Worm (Caenorhabditis elegans): Measurements from ENCODE around the gene srh-75.
A peak's percentile ranks its signal among the peaks of the same experiment; 100 is the strongest.

Gene srh-75

DNA sequence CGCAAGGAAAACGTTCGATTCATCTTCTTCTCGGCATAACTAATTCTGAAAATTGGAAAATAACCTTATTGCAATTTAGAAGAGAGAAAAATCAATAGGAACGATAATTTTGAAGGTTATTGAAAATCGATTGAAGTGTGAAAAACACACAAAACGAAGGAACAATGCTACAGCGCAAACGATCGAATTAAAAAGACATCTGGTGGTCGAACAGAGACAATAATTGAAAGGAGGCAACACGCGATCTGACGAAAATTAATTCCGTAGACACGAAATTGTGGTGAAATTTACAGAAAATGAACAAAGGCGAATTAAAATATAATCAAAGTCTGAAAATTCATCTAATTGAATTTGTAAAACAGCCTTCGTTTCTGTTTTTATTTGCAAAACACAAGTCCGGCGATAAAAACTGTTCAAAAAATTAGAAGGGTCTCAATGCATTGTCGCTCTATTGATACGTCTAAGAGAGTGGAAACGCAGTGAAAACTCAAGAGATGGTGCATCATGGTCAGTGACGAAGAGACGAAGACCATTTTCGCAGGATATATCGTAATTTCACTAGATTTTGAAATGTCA is 17.5 kb downstream of the srh-75 start, which contains the start of gene pak-2 (continued):
- TF ChIP-seq mes-4 (tag; optimal IDR thresholded peaks at IDR 0.05), result no peak
- no peak for TF ChIP-seq Y95B8A.8 (GFP tag; IDR thresholded peaks at IDR 0.05)
- TF ChIP-seq let-526 (GFP tag; IDR thresholded peaks at IDR 0.05), result no peak
- TF ChIP-seq hmg-20 (GFP tag; IDR thresholded peaks at IDR 0.05), result no peak
- TF ChIP-seq nhr-179 (tag; optimal IDR thresholded peaks at IDR 0.05), result no peak
- no peak for TF ChIP-seq ztf-22 (GFP tag; optimal IDR thresholded peaks at IDR 0.05)
- no peak for TF ChIP-seq repo-1 (tag; optimal IDR thresholded peaks at IDR 0.05)
- TF ChIP-seq ztf-25 (GFP tag; IDR thresholded peaks at IDR 0.05), result no peak
- TF ChIP-seq egrh-3 (GFP tag; IDR thresholded peaks at IDR 0.05), result no peak
- no peak for TF ChIP-seq rpc-1 (optimal IDR thresholded peaks at IDR 0.05)
- no peak for TF ChIP-seq rpc-1 (tag; optimal IDR thresholded peaks at IDR 0.05)
- no peak for TF ChIP-seq snpc-1.3 (tag; optimal IDR thresholded peaks at IDR 0.05; ENCODE audit: insufficient read depth)
- no peak for TF ChIP-seq C06A6.2 (GFP tag; conservative IDR thresholded peaks at IDR 0.05)
- no peak for TF ChIP-seq athp-1 (tag; optimal IDR thresholded peaks at IDR 0.05)
- peak; percentile 73 for TF ChIP-seq ccch-3 (GFP tag; optimal IDR thresholded peaks at IDR 0.05)
- TF ChIP-seq attf-3 (GFP tag; conservative IDR thresholded peaks at IDR 0.05), result peak; percentile 51; the same call in 1 of the 2 replicates
- TF ChIP-seq F39B2.1 (GFP tag; IDR thresholded peaks at IDR 0.05), result no peak
- TF ChIP-seq tbp1 (GFP tag; optimal IDR thresholded peaks at IDR 0.05), result peak; percentile 30
- TF ChIP-seq F22D6.2 (tag; optimal IDR thresholded peaks at IDR 0.05), result no peak
- TF ChIP-seq F10E7.11 (tag; optimal IDR thresholded peaks at IDR 0.05), result no peak
- no peak for TF ChIP-seq zim-3 (tag; optimal IDR thresholded peaks at IDR 0.05)
- no peak for TF ChIP-seq C17E4.6 (GFP tag; IDR thresholded peaks at IDR 0.05)
- no peak for TF ChIP-seq nhr-120 (GFP tag; IDR thresholded peaks at IDR 0.05)
- no peak for TF ChIP-seq ekl-4 (GFP tag; IDR thresholded peaks at IDR 0.05)
- TF ChIP-seq dpl-1 (GFP tag; optimal IDR thresholded peaks at IDR 0.05), result no peak
- TF ChIP-seq F23B12.7 (tag; optimal IDR thresholded peaks at IDR 0.05; ENCODE audit: insufficient read depth), result peak; percentile 86
- no peak for TF ChIP-seq lsl-1 (GFP tag; optimal IDR thresholded peaks at IDR 0.05)
- TF ChIP-seq ceh-27 (GFP tag; optimal IDR thresholded peaks at IDR 0.05), result peak; percentile 84
- peak; percentile 1 for TF ChIP-seq B0261.1 (tag; optimal IDR thresholded peaks at IDR 0.05)
- no peak for TF ChIP-seq fkh-3 (tag; optimal IDR thresholded peaks at IDR 0.05)
- no peak for TF ChIP-seq T26A5.8 (tag; optimal IDR thresholded peaks at IDR 0.05)
- no peak for TF ChIP-seq madf-3 (GFP tag; IDR thresholded peaks at IDR 0.05)
- TF ChIP-seq attf-5 (GFP tag; optimal IDR thresholded peaks at IDR 0.05), result peak; percentile 83
- peak; percentile 58 for TF ChIP-seq madf-10 (tag; optimal IDR thresholded peaks at IDR 0.05)
- no peak for TF ChIP-seq mxl-1 (tag; optimal IDR thresholded peaks at IDR 0.05)
- no peak for TF ChIP-seq gei-17 (GFP tag; optimal IDR thresholded peaks at IDR 0.05)
- TF ChIP-seq T07F8.4 (tag; optimal IDR thresholded peaks at IDR 0.05), result no peak
- no peak for TF ChIP-seq ztf-28 (GFP tag; IDR thresholded peaks at IDR 0.05)
- no peak for TF ChIP-seq sdz-38 (tag; optimal IDR thresholded peaks at IDR 0.05)
- TF ChIP-seq mel-28 (tag; optimal IDR thresholded peaks at IDR 0.05; ENCODE audit: borderline replicate concordance), result no peak
- no peak for TF ChIP-seq ZK185.1 (tag; optimal IDR thresholded peaks at IDR 0.05; ENCODE audit: poor library complexity, severe bottlenecking)
- TF ChIP-seq nfya-2 (GFP tag; IDR thresholded peaks at IDR 0.05), result no peak
- peak; percentile 26 for TF ChIP-seq F49E8.2 (tag; optimal IDR thresholded peaks at IDR 0.05; ENCODE audit: insufficient read depth)
- no peak for TF ChIP-seq F57C9.4 (tag; optimal IDR thresholded peaks at IDR 0.05)
- no peak for TF ChIP-seq madf-6 (GFP tag; IDR thresholded peaks at IDR 0.05)
- no peak for TF ChIP-seq ztf-6 (GFP tag; IDR thresholded peaks at IDR 0.05)
- TF ChIP-seq hmg-1.2 (GFP tag; IDR thresholded peaks at IDR 0.05), result peak; percentile 58; the same call in 1 of the 2 replicates
- no peak for TF ChIP-seq madf-8 (GFP tag; conservative IDR thresholded peaks at IDR 0.05)
- peak; percentile 59 for TF ChIP-seq nhr-80 (tag; optimal IDR thresholded peaks at IDR 0.05)
- TF ChIP-seq lag-1 (GFP tag; IDR thresholded peaks at IDR 0.05), result no peak
